Fruit fly (Drosophila melanogaster) whole organism, pupa: Measurements from ENCODE around the gene CG33229.

Experiments
- CG10348 ChIP-seq: fragments of 200-800 bp; sonication (Bioruptor generic); IDR thresholded peaks from 2 replicates; pipeline ENCODE4 v1.3.6; 2022; ENCODE audit warnings: missing biosample characterization, missing genetic modification characterization
- CG12605 ChIP-seq: fragments of 200-800 bp; sonication (Bioruptor generic); IDR thresholded peaks from 2 replicates; pipeline ENCODE4 v1.3.6; 2022; ENCODE audit warnings: missing biosample characterization, missing genetic modification characterization
- CG13204 ChIP-seq: fragments of 200-800 bp; sonication (Bioruptor generic); optimal IDR thresholded peaks from 2 replicates; lab custom pipeline; 2018; ENCODE audit warnings: missing biosample characterization, mild to moderate bottlenecking, missing genetic modification characterization, moderate library complexity
- CG14655 ChIP-seq: fragments of 200-800 bp; sonication (Bioruptor generic); optimal IDR thresholded peaks from 3 replicates; lab custom pipeline; 2017; ENCODE audit warnings: mild to moderate bottlenecking, missing biosample characterization, missing genetic modification reagents, missing genetic modification characterization
- CG15710 ChIP-seq: fragments of 200-800 bp; sonication (Bioruptor generic); optimal IDR thresholded peaks from 2 replicates; lab custom pipeline; 2018; ENCODE audit warnings: missing biosample characterization, mild to moderate bottlenecking, missing genetic modification characterization, moderate library complexity
- CG17806 ChIP-seq: fragments of 200-800 bp; sonication (Bioruptor generic); optimal IDR thresholded peaks from 2 replicates; lab custom pipeline; 2018; ENCODE audit warnings: missing biosample characterization, mild to moderate bottlenecking, missing genetic modification characterization, moderate library complexity
- CG32121 ChIP-seq: fragments of 200-800 bp; sonication (Bioruptor generic); IDR thresholded peaks from 2 replicates; pipeline ENCODE4 v1.3.6; 2022; ENCODE audit warnings: missing biosample characterization, missing genetic modification characterization
- CG34367 ChIP-seq: fragments of 200-800 bp; sonication (Bioruptor generic); optimal IDR thresholded peaks from 2 replicates; lab custom pipeline; 2018; ENCODE audit warnings: missing biosample characterization, mild to moderate bottlenecking, missing genetic modification characterization
- CG4496 ChIP-seq: fragments of 200-800 bp; sonication (Bioruptor generic); IDR thresholded peaks from 3 replicates; pipeline ENCODE4 v1.3.6; 2022; ENCODE audit warnings: missing biosample characterization, missing genetic modification characterization
- CG8159 ChIP-seq: fragments of 200-800 bp; sonication (Bioruptor generic); optimal IDR thresholded peaks from 3 replicates; lab custom pipeline; 2018; ENCODE audit warnings: missing biosample characterization, mild to moderate bottlenecking, missing genetic modification characterization, moderate library complexity
- CG8301 ChIP-seq: fragments of 200-800 bp; sonication (Bioruptor generic); optimal IDR thresholded peaks from 2 replicates; lab custom pipeline; 2018; ENCODE audit warnings: missing biosample characterization, mild to moderate bottlenecking, missing genetic modification characterization
- CG9948 ChIP-seq: fragments of 200-800 bp; sonication (Bioruptor generic); optimal IDR thresholded peaks from 2 replicates; lab custom pipeline; 2018; ENCODE audit warnings: missing biosample characterization, mild to moderate bottlenecking, missing genetic modification characterization, moderate library complexity
- D1 ChIP-seq: fragments of 200-800 bp; sonication (Bioruptor generic); optimal IDR thresholded peaks from 2 replicates; lab custom pipeline; 2018; ENCODE audit warnings: missing biosample characterization, mild to moderate bottlenecking, missing genetic modification characterization, moderate library complexity
- EcR ChIP-seq: fragments of 200-800 bp; sonication (Bioruptor generic); optimal IDR thresholded peaks from 3 replicates; lab custom pipeline; 2019; ENCODE audit warnings: missing biosample characterization, missing genetic modification characterization, mild to moderate bottlenecking, moderate library complexity, missing genetic modification reagents
- Ets98B ChIP-seq: fragments of 200-800 bp; sonication (Bioruptor generic); IDR thresholded peaks from 2 replicates; pipeline ENCODE4 v1.3.6; 2022; ENCODE audit warnings: missing biosample characterization, missing genetic modification characterization
- Pif1A ChIP-seq: fragments of 200-800 bp; sonication (Bioruptor generic); optimal IDR thresholded peaks from 3 replicates; lab custom pipeline; 2016; ENCODE audit warnings: missing biosample characterization, missing genetic modification characterization
- Pif1B ChIP-seq: fragments of 200-800 bp; sonication (Bioruptor generic); optimal IDR thresholded peaks from 3 replicates; lab custom pipeline; 2016; ENCODE audit warnings: missing biosample characterization, missing genetic modification characterization
- Snoo ChIP-seq: fragments of 200-800 bp; sonication (Bioruptor generic); optimal IDR thresholded peaks from 3 replicates; lab custom pipeline; 2017; ENCODE audit warnings: missing biosample characterization, mild to moderate bottlenecking, missing genetic modification characterization, inconsistent platforms
- fd96Ca ChIP-seq: fragments of 200-800 bp; sonication (Bioruptor generic); IDR thresholded peaks from 3 replicates; pipeline ENCODE4 v1.3.6; 2022; ENCODE audit warnings: missing biosample characterization, missing genetic modification characterization
- gl ChIP-seq: fragments of 200-800 bp; sonication (Bioruptor generic); optimal IDR thresholded peaks from 2 replicates; lab custom pipeline; 2018; ENCODE audit warnings: missing biosample characterization, mild to moderate bottlenecking, missing genetic modification characterization
- rn ChIP-seq: fragments of 200-800 bp; sonication (Bioruptor generic); IDR thresholded peaks from 2 replicates; pipeline ENCODE4 v1.3.6; 2022; ENCODE audit warnings: missing biosample characterization, missing genetic modification characterization

CG33229 gene

dm6 chr3L:233251-233650 is 9.6 kb downstream of the CG33229 start, which contains the start of gene CG34453:
Gene CG34453, minus strand, starts transcription at chr3L:233351.
- TF ChIP-seq CG8301 (tag; lab: Kevin White, UChicago) = no peak
- no peak for TF ChIP-seq CG9948 (tag; lab: Kevin White, UChicago)
- no peak for TF ChIP-seq CG12605
- TF ChIP-seq CG32121 = no peak
- TF ChIP-seq Pif1A = no peak
- no peak for TF ChIP-seq CG34367 (tag; lab: Kevin White, UChicago)
- no peak for TF ChIP-seq EcR (GFP tag; lab: Kevin White, UChicago)
- TF ChIP-seq gl = no peak
- no peak for TF ChIP-seq Snoo (tag; lab: Kevin White, UChicago)
- no peak for TF ChIP-seq Pif1B (GFP tag; lab: Kevin White, UChicago)
- TF ChIP-seq CG8159 (tag; lab: Kevin White, UChicago) = no peak
- no peak for TF ChIP-seq D1 (tag; lab: Kevin White, UChicago)
- no peak for TF ChIP-seq Ets98B (GFP tag; lab: Robert Waterston, UW)
- TF ChIP-seq CG15710 (tag; lab: Kevin White, UChicago) = no peak
- no peak for TF ChIP-seq CG14655 (GFP tag; lab: Kevin White, UChicago)
- no peak for TF ChIP-seq fd96Ca (GFP tag; lab: Robert Waterston, UW)
- TF ChIP-seq CG13204 (GFP tag; lab: Kevin White, UChicago) = no peak
- no peak for TF ChIP-seq CG10348 (GFP tag; lab: Robert Waterston, UW)
- TF ChIP-seq CG17806 (tag; lab: Kevin White, UChicago) = no peak

DNA sequence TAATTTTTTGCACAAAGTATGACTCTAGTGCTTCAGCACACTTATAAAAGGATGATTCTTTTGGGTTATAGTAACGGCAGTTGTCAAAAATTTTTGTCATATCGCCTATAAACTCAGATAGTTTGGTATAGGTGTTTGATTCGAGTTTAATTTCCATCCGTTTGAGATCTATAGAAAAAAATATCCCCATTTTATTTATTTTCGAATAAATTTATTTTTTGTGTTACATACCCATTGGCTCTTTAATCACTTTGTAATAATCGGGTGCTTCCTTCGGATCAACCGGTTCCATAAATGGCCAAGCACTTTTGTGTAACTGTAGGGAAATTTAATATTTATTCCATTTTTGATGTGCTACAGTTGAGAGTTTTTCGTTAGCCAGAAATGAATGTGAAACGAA is 10.7 kb downstream of the CG33229 start:
- TF ChIP-seq D1 (tag; lab: Kevin White, UChicago) (no peak), fd96Ca (GFP tag; lab: Robert Waterston, UW) (no peak), CG4496 (no peak), CG32121 (no peak), Pif1B (GFP tag; lab: Kevin White, UChicago) (no peak), CG13204 (GFP tag; lab: Kevin White, UChicago) (no peak), CG17806 (tag; lab: Kevin White, UChicago) (no peak), CG15710 (tag; lab: Kevin White, UChicago) (no peak), CG34367 (tag; lab: Kevin White, UChicago) (no peak), Ets98B (GFP tag; lab: Robert Waterston, UW) (no peak), gl (no peak), CG10348 (GFP tag; lab: Robert Waterston, UW) (no peak), rn (GFP tag; lab: Robert Waterston, UW) (no peak)
- TF ChIP-seq, all 21 proteins: peak for 0

DNA sequence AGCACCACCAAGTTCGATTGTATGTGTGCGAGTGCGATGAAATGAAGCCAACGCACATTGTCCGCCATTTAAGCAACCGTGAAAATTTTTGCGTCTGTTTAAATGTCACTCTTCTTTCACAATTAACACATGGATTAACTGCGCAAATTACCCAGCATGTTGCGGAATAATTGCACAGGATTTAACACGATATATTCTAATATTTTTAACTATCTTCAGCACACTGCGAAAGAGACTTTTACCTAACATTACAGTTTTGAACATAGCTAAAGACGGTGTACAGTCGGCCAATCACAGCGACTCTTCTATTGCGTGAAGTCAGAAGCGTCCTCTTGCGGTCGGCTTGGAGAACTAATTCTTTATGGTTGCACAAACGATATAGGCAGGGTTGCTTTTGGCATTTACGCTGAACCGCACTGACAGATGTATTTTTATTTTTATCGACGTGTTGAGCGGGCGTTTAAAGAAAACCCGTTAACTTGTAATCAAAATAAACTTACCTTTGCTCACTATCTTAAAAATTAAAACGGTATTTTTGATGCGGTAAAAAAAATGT is 23.1 kb downstream of the CG33229 start:
- TF ChIP-seq Pif1A (no peak), CG8301 (tag; lab: Kevin White, UChicago) (no peak), rn (GFP tag; lab: Robert Waterston, UW) (no peak), Ets98B (GFP tag; lab: Robert Waterston, UW) (no peak; the same call in 1 of the 2 replicates), CG17806 (tag; lab: Kevin White, UChicago) (peak; percentile 5), CG9948 (tag; lab: Kevin White, UChicago) (no peak), CG34367 (tag; lab: Kevin White, UChicago) (peak; percentile 47), Snoo (tag; lab: Kevin White, UChicago) (peak; percentile 44), CG32121 (peak; percentile 35; the same call in 1 of the 2 replicates), CG15710 (tag; lab: Kevin White, UChicago) (no peak)

DNA sequence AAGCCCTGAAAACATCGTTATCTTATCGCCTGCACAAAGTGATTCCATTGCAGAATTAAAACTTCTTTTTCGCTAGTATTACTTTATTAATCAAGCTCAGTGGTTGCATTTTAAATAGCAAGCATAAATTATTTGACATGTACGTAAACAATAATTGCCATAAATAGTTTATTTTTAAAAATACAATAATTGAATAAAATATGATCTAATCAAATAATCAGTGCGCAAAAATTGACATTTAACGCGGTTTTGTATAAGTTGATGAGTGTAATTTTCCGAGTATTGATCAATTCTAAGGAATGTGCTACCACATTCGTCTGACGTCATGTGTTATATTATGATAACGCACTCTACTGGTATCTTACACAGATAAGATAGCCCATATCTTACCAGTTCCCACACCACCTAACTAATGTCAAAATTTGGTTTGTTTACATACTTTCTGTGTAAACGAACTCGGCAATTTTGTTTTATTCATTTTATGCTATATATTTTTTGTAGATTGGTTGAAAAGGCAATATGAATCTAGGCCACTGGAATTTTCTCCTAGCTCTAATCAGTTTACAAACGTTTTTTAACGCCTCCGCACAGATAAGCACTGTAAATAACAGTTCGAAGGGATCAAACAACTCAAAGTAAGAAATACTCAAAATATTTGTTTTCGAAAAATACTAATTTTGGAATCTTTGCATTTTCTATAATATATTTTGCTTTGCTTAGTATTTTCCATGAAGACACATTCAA is 24.0 kb downstream of the CG33229 start, which contains the start of gene mthl14:
TSS of gene mthl14 (plus strand) at position 10 of the 744 bp plus-strand sequence.
- TF ChIP-seq CG14655 (GFP tag; lab: Kevin White, UChicago) (no peak), CG9948 (tag; lab: Kevin White, UChicago) (no peak), CG13204 (GFP tag; lab: Kevin White, UChicago) (no peak), Pif1B (GFP tag; lab: Kevin White, UChicago) (no peak), Snoo (tag; lab: Kevin White, UChicago) (no peak), CG10348 (GFP tag; lab: Robert Waterston, UW) (no peak), CG32121 (no peak), CG12605 (no peak), CG34367 (tag; lab: Kevin White, UChicago) (no peak), EcR (GFP tag; lab: Kevin White, UChicago) (no peak), CG8159 (tag; lab: Kevin White, UChicago) (no peak), CG4496 (no peak), gl (no peak), Pif1A (no peak)
- TF ChIP-seq, all 21 proteins: peak for 0

- TF ChIP-seq CG4496 (no peak), CG12605 (no peak), CG32121 (no peak), rn (GFP tag; lab: Robert Waterston, UW) (no peak), CG14655 (GFP tag; lab: Kevin White, UChicago) (no peak), Ets98B (GFP tag; lab: Robert Waterston, UW) (no peak), CG8159 (tag; lab: Kevin White, UChicago) (no peak), CG13204 (GFP tag; lab: Kevin White, UChicago) (no peak), CG9948 (tag; lab: Kevin White, UChicago) (no peak), gl (no peak), Pif1B (GFP tag; lab: Kevin White, UChicago) (no peak), D1 (tag; lab: Kevin White, UChicago) (no peak), Snoo (tag; lab: Kevin White, UChicago) (no peak)
- TF ChIP-seq, all 21 proteins: peak for 0
Measured at dm6 chr3L:248226-248758, 24.6 kb downstream of the CG33229 start.
